Worm (Caenorhabditis elegans) whole organism, late embryonic: ENCODE results near the gene nstp-9.

Experiments used
- F13H6.1 ChIP-seq: sonication (generic microtip); optimal IDR thresholded peaks from 2 replicates; lab custom pipeline; 2016; ENCODE audit warnings: missing genetic modification characterization, missing compliant biosample characterization
- T23F11.4 ChIP-seq: fragments of 200-800 bp; sonication (Bioruptor generic); optimal IDR thresholded peaks from 2 replicates; lab custom pipeline; 2018; ENCODE audit warnings: mild to moderate bottlenecking, missing genetic modification characterization, missing compliant biosample characterization
- ahr-1 ChIP-seq: sonication (generic microtip); optimal IDR thresholded peaks from 2 replicates; lab custom pipeline; 2016; ENCODE audit warnings: missing genetic modification characterization, missing compliant biosample characterization
- ceh-14 ChIP-seq: sonication (generic microtip); optimal IDR thresholded peaks from 2 replicates; lab custom pipeline; 2016; ENCODE audit warnings: missing genotype, missing genetic modification characterization, missing compliant biosample characterization
- ceh-22 ChIP-seq: sonication (generic microtip); optimal IDR thresholded peaks from 2 replicates; lab custom pipeline; 2017; ENCODE audit warnings: missing biosample characterization, missing genetic modification characterization
- ceh-45 ChIP-seq: fragments of 200-800 bp; sonication (Bioruptor generic); IDR thresholded peaks from 2 replicates; pipeline ENCODE4 v1.3.6; 2022; ENCODE audit warnings: missing genetic modification reagents, missing genetic modification characterization, missing compliant biosample characterization
- ceh-48 ChIP-seq: sonication (generic microtip); optimal IDR thresholded peaks from 2 replicates; lab custom pipeline; 2016; ENCODE audit warnings: missing genetic modification characterization, inconsistent platforms, missing compliant biosample characterization
- ceh-9 ChIP-seq: sonication (generic microtip); optimal IDR thresholded peaks from 2 replicates; lab custom pipeline; 2016; ENCODE audit warnings: mild to moderate bottlenecking, missing genetic modification characterization, inconsistent platforms, missing compliant biosample characterization
- dmd-4 ChIP-seq: sonication (generic microtip); optimal IDR thresholded peaks from 2 replicates; lab custom pipeline; 2016; ENCODE audit warnings: borderline replicate concordance, missing genetic modification characterization, missing compliant biosample characterization
- dve-1 ChIP-seq: sonication (generic microtip); optimal IDR thresholded peaks from 2 replicates; lab custom pipeline; 2017; ENCODE audit warnings: antibody characterized with exemption, mild to moderate bottlenecking, missing genetic modification characterization, missing compliant biosample characterization
- elt-2 ChIP-seq: sonication (generic microtip); optimal IDR thresholded peaks from 2 replicates; lab custom pipeline; 2016; ENCODE audit warnings: missing genetic modification reagents, missing genetic modification characterization, missing compliant biosample characterization
- fax-1 ChIP-seq: sonication (generic microtip); optimal IDR thresholded peaks from 2 replicates; lab custom pipeline; 2016; ENCODE audit warnings: missing genotype, missing genetic modification characterization, missing compliant biosample characterization
- fkh-10 ChIP-seq: fragments of 150-350 bp; optimal IDR thresholded peaks from 2 replicates; lab custom pipeline; 2014; ENCODE audit warnings: missing biosample characterization, missing genetic modification reagents, missing genetic modification characterization
- fkh-6 ChIP-seq: sonication (generic microtip); optimal IDR thresholded peaks from 2 replicates; lab custom pipeline; 2016; ENCODE audit warnings: missing genetic modification characterization, missing compliant biosample characterization
- hlh-13 ChIP-seq: fragments of 200-800 bp; sonication (Bioruptor generic); optimal IDR thresholded peaks from 2 replicates; lab custom pipeline; 2018; ENCODE audit warnings: mild to moderate bottlenecking, missing genetic modification characterization, missing compliant biosample characterization
- hlh-15 ChIP-seq: sonication (generic microtip); optimal IDR thresholded peaks from 2 replicates; lab custom pipeline; 2016; ENCODE audit warnings: missing genetic modification characterization, missing compliant biosample characterization
- hlh-30 ChIP-seq: sonication (generic microtip); optimal IDR thresholded peaks from 2 replicates; lab custom pipeline; 2017; ENCODE audit warnings: antibody characterized with exemption, missing genetic modification characterization, missing compliant biosample characterization; ENCODE audit not compliant: insufficient read depth
- hlh-6 ChIP-seq: sonication (generic microtip); optimal IDR thresholded peaks from 2 replicates; lab custom pipeline; 2016; ENCODE audit warnings: missing genotype, missing genetic modification characterization, missing compliant biosample characterization
- hlh-8 ChIP-seq: sonication (generic microtip); optimal IDR thresholded peaks from 2 replicates; lab custom pipeline; 2016; ENCODE audit warnings: missing genotype, missing genetic modification characterization, missing compliant biosample characterization
- mec-3 ChIP-seq: sonication (generic microtip); optimal IDR thresholded peaks from 2 replicates; lab custom pipeline; 2016; ENCODE audit warnings: borderline replicate concordance, missing genetic modification characterization, missing compliant biosample characterization
- nhr-232 ChIP-seq: sonication (generic microtip); optimal IDR thresholded peaks from 2 replicates; lab custom pipeline; 2016; ENCODE audit warnings: missing genetic modification characterization, missing compliant biosample characterization
- odd-2 ChIP-seq: sonication (generic microtip); optimal IDR thresholded peaks from 2 replicates; lab custom pipeline; 2017; ENCODE audit warnings: antibody characterized with exemption, mild to moderate bottlenecking, missing genetic modification characterization, missing compliant biosample characterization
- pag-3 ChIP-seq: sonication (generic microtip); optimal IDR thresholded peaks from 2 replicates; lab custom pipeline; 2016; ENCODE audit warnings: missing compliant biosample characterization, missing genetic modification characterization, borderline replicate concordance
- pat-9 ChIP-seq: fragments of 200-800 bp; sonication (Bioruptor generic); optimal IDR thresholded peaks from 2 replicates; lab custom pipeline; 2018; ENCODE audit warnings: mild to moderate bottlenecking, missing genetic modification characterization, moderate library complexity, missing compliant biosample characterization
- pax-1 ChIP-seq: fragments of 150-350 bp; optimal IDR thresholded peaks from 2 replicates; lab custom pipeline; 2014; ENCODE audit warnings: missing biosample characterization, missing genetic modification characterization
- pha-2 ChIP-seq: sonication (generic microtip); optimal IDR thresholded peaks from 2 replicates; lab custom pipeline; 2017; ENCODE audit warnings: mild to moderate bottlenecking, missing genetic modification characterization, missing compliant biosample characterization
- pha-4 ChIP-seq: fragments of 150-350 bp; optimal IDR thresholded peaks from 2 replicates; lab custom pipeline; 2018; ENCODE audit warnings: missing biosample characterization, missing genetic modification reagents, missing genetic modification characterization
- pqm-1 ChIP-seq: sonication (generic microtip); optimal IDR thresholded peaks from 2 replicates; lab custom pipeline; 2016; ENCODE audit warnings: missing genetic modification characterization, missing compliant biosample characterization
- ref-2 ChIP-seq: sonication (generic microtip); optimal IDR thresholded peaks from 2 replicates; lab custom pipeline; 2016; ENCODE audit warnings: missing genetic modification characterization, missing compliant biosample characterization
- rnt-1 ChIP-seq: sonication (generic microtip); optimal IDR thresholded peaks from 2 replicates; lab custom pipeline; 2016; ENCODE audit warnings: missing genetic modification characterization, missing compliant biosample characterization
- sdc-2 ChIP-seq: sonication (generic microtip); optimal IDR thresholded peaks from 2 replicates; lab custom pipeline; 2016; ENCODE audit warnings: missing genotype, missing genetic modification characterization, missing compliant biosample characterization
- sox-2 ChIP-seq: fragments of 200-800 bp; sonication (Bioruptor generic); IDR thresholded peaks from 2 replicates; pipeline ENCODE4 v1.3.6; 2022; ENCODE audit warnings: missing genetic modification reagents, missing genetic modification characterization, missing compliant biosample characterization
- sox-4 ChIP-seq: sonication (generic microtip); optimal IDR thresholded peaks from 2 replicates; lab custom pipeline; 2017; ENCODE audit warnings: mild to moderate bottlenecking, missing genetic modification characterization, inconsistent platforms, missing compliant biosample characterization
- syd-9 ChIP-seq: sonication (generic microtip); optimal IDR thresholded peaks from 2 replicates; lab custom pipeline; 2016; ENCODE audit warnings: mild to moderate bottlenecking, missing genetic modification characterization, moderate library complexity, missing compliant biosample characterization
- tbx-2 ChIP-seq: sonication (generic microtip); optimal IDR thresholded peaks from 2 replicates; lab custom pipeline; 2016; ENCODE audit warnings: missing genetic modification characterization, missing compliant biosample characterization
- ttx-3 ChIP-seq: sonication (generic microtip); optimal IDR thresholded peaks from 2 replicates; lab custom pipeline; 2016; ENCODE audit warnings: missing genetic modification reagents, missing genetic modification characterization, missing compliant biosample characterization
- unc-42 ChIP-seq: sonication (generic microtip); optimal IDR thresholded peaks from 2 replicates; lab custom pipeline; 2016; ENCODE audit warnings: missing genotype, missing genetic modification characterization, missing compliant biosample characterization
- unc-55 ChIP-seq: sonication (generic microtip); optimal IDR thresholded peaks from 2 replicates; lab custom pipeline; 2017; ENCODE audit warnings: missing biosample characterization, missing genetic modification reagents, missing genetic modification characterization
- unc-86 ChIP-seq: sonication (generic microtip); optimal IDR thresholded peaks from 2 replicates; lab custom pipeline; 2016; ENCODE audit warnings: missing genetic modification characterization, missing compliant biosample characterization
- zip-5 ChIP-seq: sonication (generic microtip); optimal IDR thresholded peaks from 2 replicates; lab custom pipeline; 2016; ENCODE audit warnings: missing genetic modification characterization, missing compliant biosample characterization
- ztf-16 ChIP-seq: sonication (generic microtip); optimal IDR thresholded peaks from 2 replicates; lab custom pipeline; 2017; ENCODE audit warnings: missing genetic modification characterization, missing compliant biosample characterization

The nstp-9 gene

DNA sequence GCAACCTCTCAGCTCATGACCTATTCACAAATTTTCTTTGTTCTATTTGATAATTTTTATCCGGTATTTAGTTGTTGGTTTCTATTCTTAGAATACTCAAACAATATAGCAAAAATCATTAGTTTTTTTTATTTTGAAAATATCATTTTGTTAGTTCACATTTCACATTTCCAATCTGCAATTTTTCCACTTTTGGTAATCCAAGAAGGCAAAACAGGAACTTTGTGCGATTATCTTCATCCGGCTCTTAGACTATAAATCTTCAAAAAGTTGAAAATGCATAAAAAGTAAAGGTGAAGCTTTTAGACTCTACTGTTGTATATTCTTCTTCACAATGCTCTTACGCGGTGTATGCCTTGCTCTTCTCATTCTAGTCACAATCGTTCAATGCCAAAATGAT lies 38.9 kb upstream of the nstp-9 start, which contains the start of gene nlp-19:
Gene nlp-19 (plus strand): TSS at position 301 of the 400 bp plus-strand sequence.
- TF ChIP-seq ahr-1 (tag; lab: Kevin White, UChicago) (no peak), elt-2 (no peak), hlh-8 (tag; lab: Kevin White, UChicago) (no peak), nhr-232 (tag; lab: Kevin White, UChicago) (no peak), sox-2 (GFP tag; lab: Robert Waterston, UW) (no peak), pha-2 (tag; lab: Kevin White, UChicago) (no peak), T23F11.4 (GFP tag; lab: Kevin White, UChicago) (no peak), fkh-10 (GFP tag; lab: Kevin White, UChicago) (no peak), sox-4 (no peak), syd-9 (tag; lab: Kevin White, UChicago) (no peak), fkh-6 (tag; lab: Kevin White, UChicago) (no peak)

DNA sequence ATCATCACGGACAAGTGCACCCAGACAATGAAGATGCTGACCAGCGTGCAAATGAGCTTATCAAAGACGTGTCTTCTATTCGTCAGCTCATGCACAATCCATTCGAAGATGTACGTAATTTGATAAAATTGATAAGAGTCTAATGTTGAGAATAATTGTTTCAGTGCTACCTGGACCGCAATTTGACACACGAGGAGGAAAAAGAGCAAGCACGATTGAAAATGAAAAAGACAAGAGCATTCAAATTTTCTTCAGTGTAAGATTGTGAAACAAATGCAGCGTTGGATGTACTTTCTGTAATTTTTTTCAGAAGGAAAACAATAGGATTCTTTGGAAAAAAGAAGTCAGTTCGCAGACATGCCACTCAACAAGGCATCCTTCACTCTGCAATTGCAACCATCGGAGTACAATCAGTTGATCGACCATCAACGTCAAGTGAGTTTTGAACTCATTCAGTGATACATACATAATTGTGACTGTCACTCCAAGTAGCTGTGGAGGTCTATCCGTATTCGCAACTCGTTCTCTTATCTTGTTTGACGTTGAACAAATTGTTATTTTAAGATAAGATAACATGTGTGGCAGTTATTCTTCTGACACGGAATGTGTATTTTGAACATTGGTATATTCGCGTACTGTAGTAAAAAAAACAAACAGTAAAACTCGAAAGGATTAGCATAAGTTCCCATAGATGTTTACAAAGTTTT lies 37.6 kb upstream of the nstp-9 start:
- TF ChIP-seq nhr-232 (tag; lab: Kevin White, UChicago) (no peak), unc-55 (GFP tag; lab: Kevin White, UChicago) (no peak), elt-2 (peak; percentile 66)

DNA sequence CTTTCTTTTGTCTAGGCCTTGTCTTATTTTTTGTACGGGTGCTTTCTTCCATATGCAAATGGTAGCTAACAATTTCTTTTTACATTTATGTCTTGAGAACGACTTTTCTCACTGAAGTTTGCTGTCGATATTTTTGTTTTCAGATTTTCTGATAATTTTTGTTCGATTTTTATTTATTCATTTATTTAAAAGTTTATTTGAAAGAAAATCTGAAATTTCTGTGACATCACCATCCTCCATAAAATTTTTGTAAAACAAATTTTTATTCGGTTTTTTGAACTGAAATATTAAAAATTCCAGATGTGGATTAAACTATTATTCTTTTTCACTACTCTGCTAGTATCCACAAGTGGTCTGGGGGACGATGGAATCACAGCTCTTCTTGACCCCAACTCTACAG lies 34.3 kb upstream of the nstp-9 start, which contains the start of gene pbo-4:
Gene pbo-4 (plus strand): TSS at position 301 of the 400 bp plus-strand sequence.
- TF ChIP-seq ttx-3 (tag; lab: Kevin White, UChicago) = no peak
- TF ChIP-seq ceh-45 (GFP tag; lab: Robert Waterston, UW) = no peak
- no peak for TF ChIP-seq ceh-9
- no peak for TF ChIP-seq unc-42
- TF ChIP-seq fkh-6 (tag; lab: Kevin White, UChicago) = no peak
- no peak for TF ChIP-seq ceh-14
- no peak for TF ChIP-seq dve-1 (tag; lab: Kevin White, UChicago)
- TF ChIP-seq hlh-15 (tag; lab: Kevin White, UChicago) = no peak
- no peak for TF ChIP-seq ceh-22 (tag; lab: Kevin White, UChicago)

DNA sequence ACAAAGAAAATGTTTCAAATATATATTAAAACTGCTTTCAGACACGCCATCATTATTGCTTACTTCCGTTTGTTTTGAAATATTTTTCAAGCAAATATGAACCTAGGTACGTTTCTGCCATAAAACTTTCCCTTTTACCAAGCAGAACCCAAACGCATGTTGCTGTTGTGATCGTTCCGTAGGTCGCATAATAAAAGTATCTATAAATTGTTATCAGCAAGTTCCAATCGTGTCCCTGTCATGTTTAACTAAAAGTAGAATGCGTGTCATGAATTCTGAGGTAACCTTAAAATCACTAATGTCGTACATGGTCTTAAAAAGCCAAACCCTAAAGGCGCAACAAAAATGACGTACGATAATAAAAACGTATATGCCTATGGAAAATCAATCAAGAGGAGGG lies 32.4 kb upstream of the nstp-9 start:
- no peak for TF ChIP-seq ceh-14
- no peak for TF ChIP-seq sdc-2 (tag; lab: Kevin White, UChicago)
- no peak for TF ChIP-seq hlh-30
- TF ChIP-seq hlh-8 (tag; lab: Kevin White, UChicago) = no peak
- no peak for TF ChIP-seq pqm-1 (tag; lab: Kevin White, UChicago)
- TF ChIP-seq sox-4 = no peak
- TF ChIP-seq F13H6.1 (tag; lab: Kevin White, UChicago) = no peak
- no peak for TF ChIP-seq tbx-2
- TF ChIP-seq pax-1 = no peak
- no peak for TF ChIP-seq hlh-13 (GFP tag; lab: Kevin White, UChicago)
- no peak for TF ChIP-seq rnt-1 (tag; lab: Kevin White, UChicago)
- TF ChIP-seq hlh-6 = no peak
- TF ChIP-seq sox-2 (GFP tag; lab: Robert Waterston, UW) = no peak
- TF ChIP-seq ceh-45 (GFP tag; lab: Robert Waterston, UW) = no peak

DNA sequence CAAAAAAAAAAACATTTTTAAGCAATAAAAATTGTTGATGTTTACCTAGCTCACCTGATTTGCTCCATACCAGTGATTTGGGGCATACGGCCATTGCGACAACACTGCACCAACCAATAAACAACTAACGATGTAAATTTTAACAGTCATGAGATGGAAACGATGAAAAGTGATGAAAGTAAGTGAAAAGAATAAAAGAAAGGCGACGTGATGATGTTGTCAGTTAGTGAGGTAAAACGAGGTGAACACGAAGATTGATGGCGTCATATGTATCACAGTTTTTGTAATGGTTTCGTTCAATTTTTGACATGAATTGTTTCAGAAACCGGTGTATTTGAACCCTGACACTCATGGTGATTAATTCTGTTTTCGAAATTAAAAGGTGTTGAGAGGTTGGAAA lies 31.7 kb upstream of the nstp-9 start, which contains the start of gene K09C8.7:
Gene K09C8.7 (minus strand): TSS at position 226 of the 400 bp plus-strand sequence.
- no peak for TF ChIP-seq sdc-2 (tag; lab: Kevin White, UChicago)
- TF ChIP-seq nhr-232 (tag; lab: Kevin White, UChicago) = no peak
- TF ChIP-seq ztf-16 (tag; lab: Kevin White, UChicago) = no peak
- TF ChIP-seq, all 69 proteins: peak for 0

DNA sequence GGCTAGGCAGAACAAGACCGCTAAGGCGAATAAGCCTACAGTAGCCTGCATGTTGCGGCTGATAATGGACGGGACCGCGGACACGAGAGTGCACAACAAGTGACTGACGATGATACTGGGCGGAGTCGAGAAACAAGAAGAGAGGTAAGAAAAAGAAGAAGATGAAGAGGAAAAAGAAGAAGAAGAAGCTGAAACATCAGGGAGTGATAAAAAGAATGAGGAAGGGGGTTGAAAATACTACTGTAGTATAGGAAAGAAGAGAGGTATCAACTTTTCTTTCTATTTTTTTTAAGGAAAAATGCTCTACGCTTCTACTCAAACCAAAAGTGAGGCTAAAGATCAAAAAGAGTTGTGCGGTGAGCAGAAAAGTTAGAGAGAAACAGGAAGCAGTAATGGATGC lies 29.3 kb upstream of the nstp-9 start, which contains the start of gene T21B6.3:
Gene T21B6.3 (minus strand): TSS at position 101 of the 400 bp plus-strand sequence.
- TF ChIP-seq fax-1 (tag; lab: Kevin White, UChicago) (no peak), hlh-8 (tag; lab: Kevin White, UChicago) (no peak), odd-2 (tag; lab: Kevin White, UChicago) (no peak), ztf-16 (tag; lab: Kevin White, UChicago) (no peak), pat-9 (no peak), pag-3 (tag; lab: Kevin White, UChicago) (no peak), dve-1 (tag; lab: Kevin White, UChicago) (no peak), hlh-6 (no peak), mec-3 (tag; lab: Kevin White, UChicago) (no peak), ttx-3 (tag; lab: Kevin White, UChicago) (no peak), unc-86 (tag; lab: Kevin White, UChicago) (no peak), nhr-232 (tag; lab: Kevin White, UChicago) (no peak), ceh-48 (no peak), dmd-4 (tag; lab: Kevin White, UChicago) (no peak), ceh-45 (GFP tag; lab: Robert Waterston, UW) (no peak), ref-2 (tag; lab: Kevin White, UChicago) (no peak), pha-4 (tag; lab: Kevin White, UChicago) (no peak), zip-5 (no peak), unc-42 (no peak)
